Worm (Caenorhabditis elegans) whole organism, L2 larva: ENCODE measurements around the gene ZK402.5.

Experiments
- ama-1 ChIP-seq: fragments of 150-350 bp; optimal IDR thresholded peaks from 2 replicates; lab custom pipeline; 2018; ENCODE audit warnings: inconsistent platforms
- ceh-82 ChIP-seq: fragments of 150-350 bp; optimal IDR thresholded peaks from 2 replicates; lab custom pipeline; 2014; ENCODE audit warnings: missing biosample characterization, missing genetic modification characterization
- egl-27 ChIP-seq: sonication (generic microtip); optimal IDR thresholded peaks from 3 replicates; lab custom pipeline; 2017; ENCODE audit warnings: missing biosample characterization, missing genetic modification reagents, missing genetic modification characterization
- elt-3 ChIP-seq: sonication (generic microtip); optimal IDR thresholded peaks from 2 replicates; lab custom pipeline; 2017; ENCODE audit warnings: missing biosample characterization, missing genetic modification characterization
- fos-1 ChIP-seq: fragments of 150-350 bp; optimal IDR thresholded peaks from 2 replicates; lab custom pipeline; 2014; ENCODE audit warnings: missing biosample characterization, missing genetic modification characterization
- lin-13 ChIP-seq: fragments of 150-350 bp; optimal IDR thresholded peaks from 2 replicates; lab custom pipeline; 2014; ENCODE audit warnings: missing biosample characterization, missing genetic modification reagents, missing genetic modification characterization
- mab-5 ChIP-seq: fragments of 150-350 bp; optimal IDR thresholded peaks from 2 replicates; lab custom pipeline; 2014; ENCODE audit warnings: missing biosample characterization, missing genetic modification characterization
- ztf-4 ChIP-seq: fragments of 150-350 bp; optimal IDR thresholded peaks from 2 replicates; lab custom pipeline; 2014; ENCODE audit warnings: missing biosample characterization, missing genetic modification characterization

DNA sequence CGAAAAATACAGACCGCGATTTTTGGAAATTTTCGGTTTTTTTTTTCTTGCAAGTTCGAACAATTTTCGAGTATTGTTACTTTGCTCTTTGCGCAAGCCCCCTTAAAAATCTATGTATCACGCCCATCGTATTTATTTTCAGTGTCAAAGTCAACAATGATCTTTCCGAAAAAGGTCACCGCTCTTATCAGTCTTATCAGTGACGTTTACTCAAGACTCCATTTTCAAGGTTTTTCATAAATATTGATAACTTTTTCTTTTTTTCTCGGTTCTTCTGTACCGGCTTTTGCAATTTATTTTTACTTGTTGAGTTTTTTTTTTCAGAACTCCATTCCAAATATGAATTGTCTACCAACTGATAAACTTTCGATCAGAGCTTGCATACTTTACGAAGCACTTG, 29.5 kb downstream of the ZK402.5 start, which contains the start of gene fbxa-190:
- no peak for TF ChIP-seq egl-27
- no peak for TF ChIP-seq ztf-4
- no peak for TF ChIP-seq elt-3 (tag; lab: Kevin White, UChicago)
- TF ChIP-seq lin-13, result no peak
- TF ChIP-seq mab-5 (tag; lab: Kevin White, UChicago), result no peak
- no peak for TF ChIP-seq ceh-82 (tag; lab: Kevin White, UChicago)
- no peak for TF ChIP-seq ama-1 (lab: Kevin White, UChicago)
- TF ChIP-seq fos-1 (tag; lab: Kevin White, UChicago), result peak; percentile 72
